Worm (Caenorhabditis elegans): Measurements from ENCODE around the gene C46A5.4.

DNA sequence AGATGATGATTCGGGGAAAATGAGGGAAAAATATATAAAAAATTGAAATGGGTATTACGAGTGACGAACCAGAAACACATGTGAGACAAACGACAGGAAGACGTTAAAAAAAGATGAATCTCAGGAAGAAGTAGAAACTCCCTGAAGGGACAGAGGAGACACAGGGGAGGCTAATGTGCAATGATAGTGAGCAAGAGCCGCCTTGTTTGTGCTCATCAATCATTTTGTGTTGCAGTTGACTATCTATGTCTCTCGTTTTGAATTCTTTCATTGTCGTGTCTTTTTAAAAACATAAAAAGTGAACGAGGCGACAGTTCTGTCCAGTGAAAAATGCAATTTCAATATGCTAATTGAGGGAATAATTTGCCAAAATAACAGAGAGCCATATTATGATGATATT is 32.2 kb downstream of the C46A5.4 start:
- TF ChIP-seq nhr-11 (tag; optimal IDR thresholded peaks at IDR 0.05) (no peak), pax-1 (tag; optimal IDR thresholded peaks at IDR 0.05) (no peak), nfya-1 (tag; optimal IDR thresholded peaks at IDR 0.05) (no peak), pat-9 (tag; optimal IDR thresholded peaks at IDR 0.05) (no peak), ama-1 (optimal IDR thresholded peaks at IDR 0.05) (no peak)
